Worm (Caenorhabditis elegans) whole organism, late embryonic: ENCODE results near the gene AC3.12.

Experiments used
- ets-4 ChIP-seq: sonication (generic microtip); optimal IDR thresholded peaks from 2 replicates; lab custom pipeline; 2016; ENCODE audit warnings: missing genetic modification characterization, missing compliant biosample characterization
- madf-2 ChIP-seq: sonication (generic microtip); optimal IDR thresholded peaks from 2 replicates; lab custom pipeline; 2017; ENCODE audit warnings: missing genetic modification characterization, missing compliant biosample characterization
- pha-4 ChIP-seq: fragments of 150-350 bp; optimal IDR thresholded peaks from 2 replicates; lab custom pipeline; 2018; ENCODE audit warnings: missing biosample characterization, missing genetic modification reagents, missing genetic modification characterization
- pqm-1 ChIP-seq: sonication (generic microtip); optimal IDR thresholded peaks from 2 replicates; lab custom pipeline; 2016; ENCODE audit warnings: missing genetic modification characterization, missing compliant biosample characterization
- ref-2 ChIP-seq: sonication (generic microtip); optimal IDR thresholded peaks from 2 replicates; lab custom pipeline; 2016; ENCODE audit warnings: missing genetic modification characterization, missing compliant biosample characterization
- sdc-2 ChIP-seq: sonication (generic microtip); optimal IDR thresholded peaks from 2 replicates; lab custom pipeline; 2016; ENCODE audit warnings: missing genotype, missing genetic modification characterization, missing compliant biosample characterization
- ttx-3 ChIP-seq: sonication (generic microtip); optimal IDR thresholded peaks from 2 replicates; lab custom pipeline; 2016; ENCODE audit warnings: missing genetic modification reagents, missing genetic modification characterization, missing compliant biosample characterization

DNA sequence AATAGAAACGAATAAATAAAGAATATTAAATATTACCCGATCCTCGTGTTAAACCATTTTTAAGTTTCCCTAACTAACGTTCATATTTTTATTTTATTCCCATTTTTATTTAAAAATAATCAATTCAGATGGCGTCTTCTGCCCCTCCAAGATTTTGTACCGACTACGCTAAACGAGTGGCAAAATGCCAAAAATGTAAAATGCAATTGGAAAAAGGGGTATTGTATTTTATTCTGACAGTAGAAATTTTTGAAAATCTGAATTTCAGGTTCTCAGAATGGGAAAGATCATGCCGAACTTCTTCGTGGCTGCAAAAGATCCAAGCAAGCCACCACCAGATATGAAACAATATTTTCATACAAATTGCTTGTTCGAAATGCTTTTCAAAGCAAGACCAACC, 36.3 kb downstream of the AC3.12 start, which contains the start of gene K07C5.3:
- no peak for TF ChIP-seq ref-2 (tag; lab: Kevin White, UChicago)
- TF ChIP-seq ttx-3 (tag; lab: Kevin White, UChicago) = no peak
- TF ChIP-seq sdc-2 (tag; lab: Kevin White, UChicago) = no peak
- no peak for TF ChIP-seq ets-4 (tag; lab: Kevin White, UChicago)
- TF ChIP-seq pqm-1 (tag; lab: Kevin White, UChicago) = no peak
- no peak for TF ChIP-seq pha-4
- no peak for TF ChIP-seq madf-2
